Worm (Caenorhabditis elegans): Measurements from ENCODE around the gene ZK662.6.
A peak's percentile ranks its signal among the peaks of the same experiment; 100 is the strongest.

The ZK662.6 gene

DNA sequence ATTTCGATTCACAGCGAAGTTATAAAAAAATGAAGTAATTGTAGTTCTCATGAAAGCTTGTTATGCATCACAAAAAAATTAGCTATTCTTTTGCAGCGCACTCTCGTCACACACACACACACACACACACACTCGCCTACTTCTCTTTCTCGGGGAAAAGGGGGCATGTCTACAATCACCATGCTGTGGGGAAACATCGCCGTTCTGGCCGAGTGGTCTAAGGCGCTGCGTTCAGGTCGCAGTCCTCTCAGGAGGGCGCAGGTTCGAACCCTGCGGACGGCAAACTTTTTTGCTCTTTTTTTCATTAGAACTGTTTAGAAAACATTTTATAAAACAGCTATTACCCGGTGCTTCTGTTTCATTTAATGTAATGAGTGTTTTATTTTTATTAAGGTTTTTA lies 23.4 kb downstream of the ZK662.6 start (continued):
- TF ChIP-seq ces-1 (GFP tag; optimal IDR thresholded peaks at IDR 0.05) (no peak), ceh-8 (GFP tag; optimal IDR thresholded peaks at IDR 0.05) (peak; percentile 74), elt-3 (tag; optimal IDR thresholded peaks at IDR 0.05) (no peak), jun-1 (tag; optimal IDR thresholded peaks at IDR 0.05) (peak; percentile 36), fos-1 (tag; optimal IDR thresholded peaks at IDR 0.05) (no peak), zag-1 (tag; optimal IDR thresholded peaks at IDR 0.05) (no peak), pax-3 (tag; optimal IDR thresholded peaks at IDR 0.05) (no peak), ceh-90 (tag; optimal IDR thresholded peaks at IDR 0.05) (no peak), mep-1 (tag; optimal IDR thresholded peaks at IDR 0.05) (peak; percentile 47), nhr-12 (tag; optimal IDR thresholded peaks at IDR 0.05) (no peak), ets-5 (GFP tag; IDR thresholded peaks at IDR 0.05) (no peak), xbp-1 (tag; optimal IDR thresholded peaks at IDR 0.05) (peak; percentile 49), hlh-17 (GFP tag; optimal IDR thresholded peaks at IDR 0.05; ENCODE audit: borderline replicate concordance) (no peak), lin-14 (GFP tag; optimal IDR thresholded peaks at IDR 0.05) (peak; percentile 77), elt-2 (tag; optimal IDR thresholded peaks at IDR 0.05) (no peak), grh-1 (GFP tag; IDR thresholded peaks at IDR 0.05) (no peak), lir-3 (tag; optimal IDR thresholded peaks at IDR 0.05; ENCODE audit: poor library complexity) (peak; percentile 47), blmp-1 (tag; optimal IDR thresholded peaks at IDR 0.05) (no peak), ztf-11 (tag; optimal IDR thresholded peaks at IDR 0.05) (no peak), nhr-76 (tag; optimal IDR thresholded peaks at IDR 0.05) (peak; percentile 55), nhr-90 (tag; optimal IDR thresholded peaks at IDR 0.05; ENCODE audit: poor library complexity) (peak; percentile 55), nhr-85 (tag) (peak; percentile 65), nhr-77 (tag; optimal IDR thresholded peaks at IDR 0.05) (peak; percentile 44), F16B12.6 (tag; optimal IDR thresholded peaks at IDR 0.05) (peak; percentile 32), swsn-7 (tag; optimal IDR thresholded peaks at IDR 0.05) (peak; percentile 55), snu-23 (GFP tag; optimal IDR thresholded peaks at IDR 0.05) (peak; percentile 79), lsy-2 (tag; optimal IDR thresholded peaks at IDR 0.05) (peak; percentile 47 to 52), alr-1 (tag; optimal IDR thresholded peaks at IDR 0.05; ENCODE audit: borderline replicate concordance) (no peak), lin-39 (tag; optimal IDR thresholded peaks at IDR 0.05) (no peak), fkh-4 (tag; optimal IDR thresholded peaks at IDR 0.05; ENCODE audit: borderline replicate concordance) (no peak), sup-37 (GFP tag; optimal IDR thresholded peaks at IDR 0.05) (no peak), irx-1 (tag; optimal IDR thresholded peaks at IDR 0.05) (peak; percentile 24), skn-1 (tag; optimal IDR thresholded peaks at IDR 0.05) (peak; percentile 32), C16A3.4 (tag; optimal IDR thresholded peaks at IDR 0.05) (peak; percentile 50), mab-9 (GFP tag; IDR thresholded peaks at IDR 0.05) (no peak), nhr-11 (tag; optimal IDR thresholded peaks at IDR 0.05) (no peak), nhr-47 (tag; optimal IDR thresholded peaks at IDR 0.05) (peak; percentile 74), Y116A8C.19 (tag; optimal IDR thresholded peaks at IDR 0.05; ENCODE audit: borderline replicate concordance) (no peak), mef-2 (tag; optimal IDR thresholded peaks at IDR 0.05) (no peak), nhr-19 (GFP tag; conservative IDR thresholded peaks at IDR 0.05) (peak; percentile 63), nhr-28 (tag; optimal IDR thresholded peaks at IDR 0.05) (no peak), fkh-8 (tag; optimal IDR thresholded peaks at IDR 0.05) (peak; percentile 70), dpl-1 (GFP tag; optimal IDR thresholded peaks at IDR 0.05) (peak in 1 of 3 experiments; percentile 18), hpl-2 (GFP tag; optimal IDR thresholded peaks at IDR 0.05) (no peak), efl-3 (GFP tag; optimal IDR thresholded peaks at IDR 0.05) (no peak), efl-1 (optimal IDR thresholded peaks at IDR 0.05) (peak; percentile 24 to 26), efl-1 (GFP tag; optimal IDR thresholded peaks at IDR 0.05 in 1 of 2) (peak in 1 of 2 experiments; percentile 90), zip-4 (GFP tag; optimal IDR thresholded peaks at IDR 0.05) (peak; percentile 25), C04F5.9 (tag; optimal IDR thresholded peaks at IDR 0.05) (no peak), fkh-10 (GFP tag; optimal IDR thresholded peaks at IDR 0.05) (peak; percentile 36), nhr-84 (tag; optimal IDR thresholded peaks at IDR 0.05) (no peak), tbx-2 (tag; optimal IDR thresholded peaks at IDR 0.05) (peak; percentile 68)

Data from whole organism, L1 larva.